Worm (Caenorhabditis elegans) whole organism, L4/young adult: ENCODE data around the gene bus-4.
A peak's percentile ranks its signal among the peaks of the same experiment; 100 is the strongest.
"Not testable (repeated sequence)": the region's sequence is repeated elsewhere in the genome, so short reads cannot be mapped to it uniquely, and the experiment has no call there.

Experiments used
- W03F9.2 ChIP-seq: fragments of 150-350 bp; optimal IDR thresholded peaks from 2 replicates; lab custom pipeline; 2014; ENCODE audit warnings: missing biosample characterization, missing genetic modification characterization
- dao-5 ChIP-seq: sonication (generic microtip); optimal IDR thresholded peaks from 2 replicates; lab custom pipeline; 2016; ENCODE audit warnings: missing genotype, missing genetic modification characterization, moderate library complexity, missing compliant biosample characterization
- him-1 ChIP-seq: sonication (generic microtip); optimal IDR thresholded peaks from 2 replicates; lab custom pipeline; 2016; ENCODE audit warnings: missing genotype, missing genetic modification reagents, missing genetic modification characterization, missing compliant biosample characterization

The bus-4 gene

DNA sequence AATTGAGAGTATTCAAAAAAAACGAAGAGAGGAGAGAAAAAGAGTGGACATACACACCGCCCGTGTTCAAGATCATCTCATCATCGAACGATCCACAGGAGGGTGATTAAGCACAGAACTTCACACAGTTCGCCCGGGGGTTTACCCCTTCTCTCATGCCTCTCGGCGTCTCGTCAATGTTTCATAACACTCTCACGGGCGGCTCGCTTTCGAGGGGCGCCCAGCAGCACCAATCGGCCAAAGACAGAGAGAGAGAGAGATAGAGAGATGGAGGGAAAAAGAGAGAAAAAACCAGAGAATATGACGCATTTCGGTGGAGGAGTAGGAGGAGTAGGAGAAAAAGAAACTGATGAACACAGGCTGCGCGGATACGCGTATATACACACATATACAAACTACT is 17.1 kb downstream of the bus-4 start:
- TF ChIP-seq W03F9.2 (tag; lab: Kevin White, UChicago) (peak; percentile 41), dao-5 (tag; lab: Kevin White, UChicago) (no peak)

DNA sequence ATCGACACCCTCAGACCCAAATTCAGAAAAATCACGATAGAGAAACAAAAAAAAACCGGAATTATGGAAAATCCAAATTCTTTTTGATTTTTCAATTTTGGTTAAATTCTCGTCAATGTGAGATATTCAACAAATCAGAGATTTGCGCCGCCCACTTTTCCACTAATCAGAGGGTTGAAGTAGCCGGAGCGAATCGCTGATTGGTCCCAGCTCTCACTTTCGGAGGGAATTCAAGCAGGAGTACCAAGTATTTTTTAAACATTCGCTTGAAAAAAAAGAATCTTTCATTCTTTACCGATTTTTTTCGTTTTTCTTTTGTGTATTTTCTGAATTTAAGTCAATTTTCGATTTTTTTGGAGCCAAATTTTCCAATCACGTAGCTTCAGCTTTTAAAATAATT is 17.9 kb downstream of the bus-4 start:
- no peak for TF ChIP-seq W03F9.2 (tag; lab: Kevin White, UChicago)
- no peak for TF ChIP-seq dao-5 (tag; lab: Kevin White, UChicago)
- no peak for TF ChIP-seq him-1 (tag; lab: Kevin White, UChicago)

DNA sequence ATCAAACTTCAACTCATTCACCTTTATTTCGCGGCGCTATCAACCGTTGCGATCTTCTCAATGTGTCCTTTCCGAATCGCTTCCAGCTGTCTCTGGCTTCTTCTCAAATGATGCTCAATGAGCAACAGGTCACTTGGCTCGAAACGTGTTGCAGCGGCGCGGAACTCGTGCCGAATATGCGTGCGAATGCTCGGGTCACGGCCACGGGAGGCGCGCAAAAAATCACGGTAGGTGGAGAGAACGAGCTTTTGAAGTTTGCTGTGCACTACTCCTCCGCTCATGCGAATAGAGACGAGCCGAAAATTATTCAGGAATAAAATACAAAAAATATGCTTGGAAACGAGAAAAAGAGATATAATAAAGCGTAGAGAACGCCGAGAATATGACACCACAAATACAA is 22.4 kb downstream of the bus-4 start, which contains the start of gene cif-1:
Gene cif-1, minus strand, starts transcription at position 297 of the 400 bp plus-strand sequence.
- TF ChIP-seq him-1 (tag; lab: Kevin White, UChicago) (no peak), dao-5 (tag; lab: Kevin White, UChicago) (no peak), W03F9.2 (tag; lab: Kevin White, UChicago) (no peak)

DNA sequence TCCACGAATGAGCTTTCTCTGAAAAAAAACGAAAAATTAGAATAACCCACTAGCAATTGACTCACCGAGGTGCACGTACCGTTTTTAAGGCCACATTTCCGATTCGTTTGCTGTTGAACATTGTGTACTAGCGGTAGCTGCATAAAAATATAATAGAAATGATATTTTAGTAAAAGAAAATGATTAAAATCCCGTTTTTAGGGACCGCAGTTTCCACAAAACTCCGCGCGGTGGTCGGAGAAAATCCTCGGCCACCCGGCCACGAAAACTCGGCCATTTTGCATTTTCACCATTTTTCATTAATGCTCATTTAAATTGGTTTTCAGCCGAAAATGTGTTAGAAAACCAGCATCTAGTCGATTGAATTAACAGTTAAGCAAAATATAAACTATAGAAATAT is 24.3 kb downstream of the bus-4 start, which contains the start of gene yars-2:
Gene yars-2, minus strand, starts transcription at position 249 of the 400 bp plus-strand sequence.
- TF ChIP-seq dao-5 (tag; lab: Kevin White, UChicago) (no peak), him-1 (tag; lab: Kevin White, UChicago) (no peak), W03F9.2 (tag; lab: Kevin White, UChicago) (no peak)

DNA sequence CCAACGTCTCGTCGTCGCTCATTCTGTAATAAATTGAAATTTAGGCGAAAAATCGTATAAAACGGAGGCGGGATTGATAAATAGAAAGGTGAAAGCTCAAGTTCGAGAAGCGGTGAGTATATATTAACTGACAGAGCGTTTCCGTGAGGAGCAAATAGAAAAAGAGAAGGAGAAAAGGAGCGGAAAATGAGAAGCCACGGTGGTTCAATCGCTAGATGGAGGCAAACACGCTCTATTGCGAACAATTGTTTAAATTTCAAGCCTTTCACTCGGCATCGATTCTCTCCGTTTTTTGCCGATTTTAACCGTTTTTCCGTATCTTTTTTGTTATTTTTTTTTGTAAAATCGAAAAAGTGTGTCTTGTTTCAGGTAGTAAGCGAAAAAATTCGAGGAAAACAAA is 27.7 kb downstream of the bus-4 start, which contains the start of gene miro-1:
Gene miro-1, minus strand, starts transcription at position 23 of the 400 bp plus-strand sequence.
- not testable (repeated sequence) for TF ChIP-seq W03F9.2, dao-5, him-1 (tag; lab: Kevin White, UChicago)

DNA sequence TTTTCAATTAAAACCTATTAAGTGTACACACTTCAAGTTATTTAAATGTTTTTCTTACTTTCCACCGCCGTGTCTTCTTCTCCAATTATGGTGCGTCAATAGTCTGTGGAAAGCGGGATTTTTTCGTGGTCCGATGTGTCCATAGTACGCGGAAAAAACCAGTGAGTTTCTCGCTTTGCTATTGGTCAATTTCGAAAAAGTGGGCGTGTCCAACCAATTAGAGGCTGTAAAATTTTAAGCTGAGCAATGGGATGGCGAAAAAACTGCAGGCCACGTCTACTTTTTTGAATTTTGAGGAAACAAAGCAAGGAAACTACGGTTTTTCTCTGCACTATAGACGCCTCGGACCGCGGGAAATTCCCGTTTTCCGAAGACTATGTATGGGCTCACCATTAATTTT is 35.6 kb downstream of the bus-4 start:
- TF ChIP-seq W03F9.2 (tag; lab: Kevin White, UChicago) = no peak
- TF ChIP-seq dao-5 (tag; lab: Kevin White, UChicago) = no peak
- no peak for TF ChIP-seq him-1 (tag; lab: Kevin White, UChicago)

DNA sequence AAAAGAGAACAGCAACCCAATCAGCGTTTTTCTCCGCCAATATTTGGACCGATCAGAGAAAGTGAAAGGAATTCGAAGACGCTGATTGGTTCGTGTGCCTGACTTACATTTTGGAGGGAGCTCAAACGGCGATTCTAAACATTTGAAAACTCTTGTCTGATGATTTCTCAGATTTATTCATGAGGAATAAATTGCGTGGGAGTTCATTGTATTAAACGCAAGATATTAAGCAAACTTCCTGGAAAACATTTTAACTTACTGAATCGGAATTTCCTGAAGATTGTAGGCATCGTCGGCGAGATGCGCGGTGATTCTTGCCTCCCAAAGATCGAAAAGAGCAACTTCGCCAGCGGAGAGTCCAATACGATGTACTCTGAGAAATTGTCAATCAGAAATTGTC is 36.5 kb downstream of the bus-4 start, which contains the start of gene K08F11.1:
Gene K08F11.1, plus strand, starts transcription at position 301 of the 400 bp plus-strand sequence.
- TF ChIP-seq dao-5 (tag; lab: Kevin White, UChicago) (no peak), W03F9.2 (tag; lab: Kevin White, UChicago) (no peak), him-1 (tag; lab: Kevin White, UChicago) (no peak)

DNA sequence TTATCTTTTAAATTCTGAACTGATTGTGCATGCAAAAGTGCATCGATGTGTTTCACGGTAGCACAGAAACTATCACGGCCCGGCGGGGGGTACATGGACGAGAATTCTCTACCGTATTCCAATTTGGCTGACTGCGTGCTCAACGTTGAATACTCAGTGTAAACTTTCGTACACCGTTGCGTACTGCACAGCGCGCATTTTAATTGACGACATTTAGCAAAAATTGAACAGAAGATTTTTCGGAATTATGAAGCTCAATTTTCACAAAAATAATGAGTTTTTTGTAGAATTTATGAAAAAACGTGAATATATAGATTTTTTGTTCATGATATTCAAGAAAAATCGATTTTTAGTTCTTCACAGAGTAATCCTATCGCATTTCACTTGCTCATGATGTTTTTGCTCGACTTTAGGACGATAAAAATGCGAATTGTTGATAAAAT is 37.4 kb downstream of the bus-4 start:
- peak; percentile 1 for TF ChIP-seq dao-5 (tag; lab: Kevin White, UChicago)
- TF ChIP-seq him-1 (tag; lab: Kevin White, UChicago) = peak; percentile 88

DNA sequence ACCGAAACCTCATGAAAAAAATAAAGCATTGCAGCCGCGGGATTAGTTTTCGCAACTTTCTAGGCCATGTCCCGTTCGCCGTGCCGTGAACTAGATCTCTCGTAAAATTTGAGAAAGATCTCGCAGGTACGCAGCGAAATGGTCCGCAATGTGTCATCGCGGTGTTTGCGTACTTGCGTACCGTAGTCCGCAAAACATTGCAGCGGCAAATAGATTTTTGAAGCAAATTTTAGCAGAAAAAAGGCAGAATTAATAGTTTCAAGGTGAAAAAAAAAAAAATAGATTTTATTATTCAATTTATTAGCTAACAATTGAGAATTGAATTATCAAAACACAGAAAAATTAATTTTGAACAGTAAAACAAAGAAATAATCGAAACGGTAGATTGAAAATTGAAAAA is 39.9 kb downstream of the bus-4 start:
- TF ChIP-seq W03F9.2 (tag; lab: Kevin White, UChicago) (peak; percentile 37), him-1 (tag; lab: Kevin White, UChicago) (peak; percentile 73)

DNA sequence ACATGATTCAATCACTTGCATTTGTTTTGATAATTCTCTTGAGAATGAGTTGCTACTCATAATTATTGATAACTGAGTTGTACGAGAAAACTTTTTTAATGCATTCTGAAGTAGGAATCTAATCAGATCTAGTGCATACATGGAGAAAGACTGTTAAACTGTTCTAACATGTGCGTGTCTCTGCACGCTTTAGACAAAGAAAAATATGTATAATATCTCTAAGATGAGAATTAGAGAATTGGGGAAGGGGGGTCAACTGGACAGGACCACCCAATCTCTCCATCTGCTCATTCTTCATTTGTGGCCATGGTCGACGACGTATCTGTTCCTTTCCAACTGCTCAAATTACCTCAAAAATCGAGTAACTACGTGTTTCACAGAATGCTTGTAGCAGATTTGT is 49.2 kb downstream of the bus-4 start, which contains the start of gene fbxb-78:
Gene fbxb-78, plus strand, starts transcription at position 301 of the 400 bp plus-strand sequence.
- TF ChIP-seq dao-5 (tag; lab: Kevin White, UChicago) = no peak
- TF ChIP-seq W03F9.2 (tag; lab: Kevin White, UChicago) = no peak
- TF ChIP-seq him-1 (tag; lab: Kevin White, UChicago) = no peak
